Worm (Caenorhabditis elegans) whole organism, L2 larva: ENCODE results near the gene C01G12.5.

ENCODE experiments used
- F13H6.1 ChIP-seq: sonication (generic microtip); optimal IDR thresholded peaks from 2 replicates; lab custom pipeline; 2016; ENCODE audit warnings: missing genetic modification characterization, missing compliant biosample characterization
- alr-1 ChIP-seq: fragments of 150-350 bp; optimal IDR thresholded peaks from 2 replicates; lab custom pipeline; 2014; ENCODE audit warnings: missing biosample characterization, missing genetic modification characterization
- aly-2 ChIP-seq: fragments of 150-350 bp; optimal IDR thresholded peaks from 2 replicates; lab custom pipeline; 2014; ENCODE audit warnings: missing biosample characterization, missing genetic modification characterization
- ama-1 ChIP-seq: fragments of 150-350 bp; optimal IDR thresholded peaks from 2 replicates; lab custom pipeline; 2018; ENCODE audit warnings: inconsistent platforms
- ceh-16 ChIP-seq: fragments of 150-350 bp; optimal IDR thresholded peaks from 2 replicates; lab custom pipeline; 2014; ENCODE audit warnings: missing biosample characterization, missing genetic modification characterization
- ceh-82 ChIP-seq: fragments of 150-350 bp; optimal IDR thresholded peaks from 2 replicates; lab custom pipeline; 2014; ENCODE audit warnings: missing biosample characterization, missing genetic modification characterization
- egl-27 ChIP-seq: sonication (generic microtip); optimal IDR thresholded peaks from 3 replicates; lab custom pipeline; 2017; ENCODE audit warnings: missing biosample characterization, missing genetic modification reagents, missing genetic modification characterization
- elt-3 ChIP-seq: sonication (generic microtip); optimal IDR thresholded peaks from 2 replicates; lab custom pipeline; 2017; ENCODE audit warnings: missing biosample characterization, missing genetic modification characterization
- fos-1 ChIP-seq: fragments of 150-350 bp; optimal IDR thresholded peaks from 2 replicates; lab custom pipeline; 2014; ENCODE audit warnings: missing biosample characterization, missing genetic modification characterization
- gmeb-1 ChIP-seq: fragments of 150-350 bp; optimal IDR thresholded peaks from 2 replicates; lab custom pipeline; 2014; ENCODE audit warnings: missing biosample characterization, missing genetic modification characterization
- lin-13 ChIP-seq: fragments of 150-350 bp; optimal IDR thresholded peaks from 2 replicates; lab custom pipeline; 2014; ENCODE audit warnings: missing biosample characterization, missing genetic modification reagents, missing genetic modification characterization
- lin-39 ChIP-seq: fragments of 150-350 bp; optimal IDR thresholded peaks from 2 replicates; lab custom pipeline; 2014; ENCODE audit warnings: missing biosample characterization, missing genetic modification reagents, missing genetic modification characterization
- lsy-2 ChIP-seq, 2 experiments: fragments of 150-350 bp in 1 of 2; sonication (generic microtip) in 1 of 2; optimal IDR thresholded peaks; 2 replicates each; lab custom pipeline; 2014 to 2017; ENCODE audit warnings: missing biosample characterization in 2 of 2, missing genetic modification characterization in 2 of 2
- nhr-10 ChIP-seq: sonication (generic microtip); optimal IDR thresholded peaks from 2 replicates; lab custom pipeline; 2017; ENCODE audit warnings: missing biosample characterization, missing genetic modification characterization
- nhr-11 ChIP-seq: fragments of 150-350 bp; optimal IDR thresholded peaks from 2 replicates; lab custom pipeline; 2014; ENCODE audit warnings: missing biosample characterization, missing genetic modification characterization
- nhr-12 ChIP-seq: fragments of 150-350 bp; optimal IDR thresholded peaks from 2 replicates; lab custom pipeline; 2014; ENCODE audit warnings: missing biosample characterization, missing genetic modification characterization
- nhr-129 ChIP-seq: fragments of 150-350 bp; optimal IDR thresholded peaks from 2 replicates; lab custom pipeline; 2014; ENCODE audit warnings: missing biosample characterization, missing genetic modification characterization
- nhr-23 ChIP-seq: fragments of 150-350 bp; optimal IDR thresholded peaks from 2 replicates; lab custom pipeline; 2014; ENCODE audit warnings: missing biosample characterization, missing genetic modification reagents, missing genetic modification characterization
- nhr-25 ChIP-seq: fragments of 150-350 bp; sonication (generic microtip); optimal IDR thresholded peaks from 3 replicates; lab custom pipeline; 2014; ENCODE audit warnings: missing biosample characterization, missing genetic modification characterization
- nhr-6 ChIP-seq: fragments of 150-350 bp; optimal IDR thresholded peaks from 2 replicates; lab custom pipeline; 2014; ENCODE audit warnings: missing biosample characterization, missing genetic modification characterization
- nhr-77 ChIP-seq: fragments of 150-350 bp; optimal IDR thresholded peaks from 2 replicates; lab custom pipeline; 2014; ENCODE audit warnings: missing biosample characterization, missing genetic modification characterization
- peb-1 ChIP-seq: fragments of 150-350 bp; optimal IDR thresholded peaks from 2 replicates; lab custom pipeline; 2014; ENCODE audit warnings: missing biosample characterization, missing genetic modification characterization
- sma-9 ChIP-seq, 2 experiments: fragments of 150-350 bp in 1 of 2; sonication (generic microtip) in 1 of 2; optimal IDR thresholded peaks; 2 replicates each; lab custom pipeline; 2014 to 2016; ENCODE audit warnings: missing genetic modification characterization in 2 of 2, mild to moderate bottlenecking in 1 of 2, missing biosample characterization in 1 of 2, missing compliant biosample characterization in 1 of 2, missing genetic modification reagents in 1 of 2, moderate library complexity in 1 of 2
- snpc-4 ChIP-seq: fragments of 150-350 bp; optimal IDR thresholded peaks from 2 replicates; lab custom pipeline; 2014; ENCODE audit warnings: missing biosample characterization, missing genetic modification characterization
- ztf-11 ChIP-seq: sonication (generic microtip); optimal IDR thresholded peaks from 2 replicates; lab custom pipeline; 2017; ENCODE audit warnings: missing biosample characterization, missing genetic modification characterization

C01G12.5 gene

DNA sequence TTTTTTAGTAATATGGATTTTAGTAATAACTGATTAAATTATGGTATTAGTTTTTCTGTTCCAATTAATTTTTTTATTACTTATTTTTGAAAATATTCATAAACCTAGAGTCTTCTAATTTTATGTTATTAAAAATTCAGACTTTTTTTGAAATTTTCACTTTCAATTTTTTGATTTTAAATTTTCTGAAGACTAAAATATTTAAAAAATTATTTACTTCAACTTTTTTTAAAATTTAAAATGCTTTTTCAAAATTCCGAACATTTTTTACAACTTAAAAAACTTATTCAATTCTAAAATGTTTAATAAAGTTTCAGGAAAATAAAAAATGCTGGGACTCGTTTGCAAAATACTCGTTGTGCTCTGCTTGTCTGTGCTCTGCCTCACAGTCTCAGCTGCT is 36.7 kb downstream of the C01G12.5 start, which contains the start of gene nlp-41:
Gene nlp-41 (plus strand): TSS at position 301 of the 400 bp plus-strand sequence.
- TF ChIP-seq nhr-23 (tag; lab: Kevin White, UChicago) (no peak), elt-3 (no peak), nhr-10 (no peak), egl-27 (tag; lab: Kevin White, UChicago) (no peak), alr-1 (tag; lab: Kevin White, UChicago) (no peak), nhr-77 (tag; lab: Kevin White, UChicago) (no peak), aly-2 (no peak), ceh-82 (no peak), lin-13 (GFP tag; lab: Kevin White, UChicago) (no peak), sma-9 (GFP tag; optimal IDR thresholded peaks at IDR 0.05; lab: Kevin White, UChicago) (no peak), sma-9 (tag; optimal IDR thresholded peaks at IDR 0.05; lab: Kevin White, UChicago) (no peak), lsy-2 (tag; optimal IDR thresholded peaks at IDR 0.05; lab: Kevin White, UChicago) (no peak), peb-1 (tag; lab: Kevin White, UChicago) (no peak)

ce11 chrII:14548691-14549090 is 38.6 kb downstream of the C01G12.5 start, which contains the start of gene gcy-29:
gcy-29 (minus strand) TSS chrII:14548791.
- TF ChIP-seq ama-1 (lab: Kevin White, UChicago) (no peak), F13H6.1 (no peak), nhr-11 (tag; lab: Kevin White, UChicago) (no peak), snpc-4 (tag; lab: Kevin White, UChicago) (no peak), nhr-6 (tag; lab: Kevin White, UChicago) (no peak), ceh-82 (no peak), ztf-11 (tag; lab: Kevin White, UChicago) (no peak), alr-1 (tag; lab: Kevin White, UChicago) (no peak), sma-9 (GFP tag; optimal IDR thresholded peaks at IDR 0.05; lab: Kevin White, UChicago) (no peak), sma-9 (tag; optimal IDR thresholded peaks at IDR 0.05; lab: Kevin White, UChicago) (no peak), fos-1 (tag; lab: Kevin White, UChicago) (no peak), gmeb-1 (tag; lab: Kevin White, UChicago) (no peak), nhr-129 (tag; lab: Kevin White, UChicago) (no peak)

ce11 chrII:14540551-14540950 is 46.8 kb downstream of the C01G12.5 start:
- TF ChIP-seq fos-1 (tag; lab: Kevin White, UChicago) (peak; percentile 84), aly-2 (no peak), ceh-16 (tag; lab: Kevin White, UChicago) (no peak)

DNA sequence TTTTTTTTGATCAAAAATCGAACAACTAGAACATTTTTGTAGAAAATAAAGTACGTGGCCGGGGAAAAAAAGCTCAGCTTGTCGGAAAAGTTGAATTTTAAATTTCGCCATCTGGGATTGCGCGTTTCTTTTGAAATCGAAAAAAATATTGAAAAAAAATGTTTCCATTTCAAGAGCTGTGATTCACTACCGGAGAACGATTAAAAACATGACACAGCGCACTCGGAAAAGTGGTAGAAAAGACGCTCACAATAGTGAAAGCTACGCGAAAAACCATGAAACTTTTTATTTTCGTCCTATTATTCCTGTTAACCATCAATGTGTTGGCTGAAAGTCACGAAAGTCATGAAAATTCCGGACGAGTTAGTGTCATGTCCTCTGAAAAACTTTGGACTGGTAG is 49.6 kb downstream of the C01G12.5 start, which contains the start of the genes clec-147 and C04H5.7:
Gene clec-147 (minus strand): TSS at position 101 of the 400 bp plus-strand sequence.
Gene C04H5.7 (plus strand): TSS at position 219 of the 400 bp plus-strand sequence.
- TF ChIP-seq lin-13 (GFP tag; lab: Kevin White, UChicago) (no peak), nhr-12 (no peak), lsy-2 (tag; optimal IDR thresholded peaks at IDR 0.05; lab: Kevin White, UChicago) (no peak), peb-1 (tag; lab: Kevin White, UChicago) (no peak), ztf-11 (tag; lab: Kevin White, UChicago) (no peak), lin-39 (tag; lab: Kevin White, UChicago) (no peak), nhr-25 (tag; lab: Kevin White, UChicago) (no peak), F13H6.1 (no peak)
